Worm (Caenorhabditis elegans): ENCODE measurements around the gene glb-27.

- no peak for TF ChIP-seq pqm-1 (tag; optimal IDR thresholded peaks at IDR 0.05)
- TF ChIP-seq zip-5 (tag; optimal IDR thresholded peaks at IDR 0.05), result no peak
- TF ChIP-seq ahr-1 (tag; optimal IDR thresholded peaks at IDR 0.05), result no peak
- TF ChIP-seq ceh-9 (tag; optimal IDR thresholded peaks at IDR 0.05), result no peak
- TF ChIP-seq dmd-4 (tag; optimal IDR thresholded peaks at IDR 0.05; ENCODE audit: borderline replicate concordance), result no peak
- no peak for TF ChIP-seq rnt-1 (tag; optimal IDR thresholded peaks at IDR 0.05)
- TF ChIP-seq ztf-16 (tag; optimal IDR thresholded peaks at IDR 0.05), result no peak
- TF ChIP-seq elt-2 (tag; optimal IDR thresholded peaks at IDR 0.05), result no peak
- no peak for TF ChIP-seq pag-3 (tag; optimal IDR thresholded peaks at IDR 0.05; ENCODE audit: borderline replicate concordance)
These were observed at the start of gene glb-27 for ce11 chrII:8556166-8556565.

All from whole organism, late embryonic.